Worm (Caenorhabditis elegans): Measurements from ENCODE around the gene K02E10.7.

DNA sequence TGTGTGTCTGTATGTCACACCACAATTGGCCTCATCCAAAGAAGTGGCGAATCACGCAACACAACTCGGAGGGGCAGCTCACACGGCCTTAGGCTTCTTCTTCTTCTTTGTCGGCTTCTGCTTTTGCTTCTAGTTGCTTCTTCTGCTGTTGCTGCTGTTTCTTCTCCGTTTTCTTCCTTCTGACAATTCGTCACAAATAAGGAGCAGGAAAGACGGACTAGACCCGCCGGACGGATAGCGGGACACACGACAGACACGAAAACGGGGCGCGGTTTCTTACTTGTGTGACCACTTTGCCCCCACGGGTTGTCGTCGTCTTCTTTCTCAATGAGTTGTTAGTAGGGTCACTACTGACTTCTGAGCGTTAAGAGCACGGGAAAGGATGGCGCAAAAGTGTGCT lies 52.2 kb downstream of the K02E10.7 start:
- TF ChIP-seq cog-1 (tag; optimal IDR thresholded peaks at IDR 0.05) (no peak), T22C8.4 (GFP tag; IDR thresholded peaks at IDR 0.05) (no peak), flt-1 (GFP tag; IDR thresholded peaks at IDR 0.05) (no peak), klf-2 (GFP tag; conservative IDR thresholded peaks at IDR 0.05) (no peak)

All from whole organism, midembryonic.